Worm (Caenorhabditis elegans) whole organism, midembryonic: ENCODE results near the gene twk-16.

Experiments
- T22C8.4 ChIP-seq: fragments of 200-800 bp; sonication (Bioruptor generic); IDR thresholded peaks from 2 replicates; pipeline ENCODE4 v1.3.6; 2022; ENCODE audit warnings: missing genetic modification characterization, missing compliant biosample characterization
- cog-1 ChIP-seq: sonication (generic microtip); optimal IDR thresholded peaks from 2 replicates; lab custom pipeline; 2016; ENCODE audit warnings: missing genetic modification characterization, missing compliant biosample characterization
- flt-1 ChIP-seq: fragments of 200-800 bp; sonication (Bioruptor generic); IDR thresholded peaks from 2 replicates; pipeline ENCODE4 v1.3.6; 2022; ENCODE audit warnings: missing genetic modification characterization, missing compliant biosample characterization
- klf-2 ChIP-seq: fragments of 200-800 bp; sonication (Bioruptor generic); conservative IDR thresholded peaks from 2 replicates; pipeline ENCODE4 v1.3.6; 2022; ENCODE audit warnings: missing genetic modification reagents, missing genetic modification characterization, missing compliant biosample characterization
- med-1 ChIP-seq: sonication (generic microtip); optimal IDR thresholded peaks from 2 replicates; lab custom pipeline; 2017; ENCODE audit warnings: missing genetic modification characterization, mild to moderate bottlenecking, missing compliant biosample characterization, antibody characterized with exemption, missing genetic modification reagents; ENCODE audit not compliant: insufficient read depth
- ref-1 ChIP-seq: fragments of 200-800 bp; sonication (Bioruptor generic); conservative IDR thresholded peaks from 2 replicates; pipeline ENCODE4 v1.3.6; 2022; ENCODE audit warnings: missing genetic modification reagents, missing genetic modification characterization, missing compliant biosample characterization
- tab-1 ChIP-seq: fragments of 200-800 bp; sonication (Bioruptor generic); IDR thresholded peaks from 2 replicates; pipeline ENCODE4 v1.3.6; 2022; ENCODE audit warnings: missing genetic modification characterization, missing compliant biosample characterization
- ztf-23 ChIP-seq: fragments of 200-800 bp; sonication (Bioruptor generic); IDR thresholded peaks from 2 replicates; pipeline ENCODE4 v1.3.6; 2022; ENCODE audit warnings: missing genetic modification reagents, missing genetic modification characterization, missing compliant biosample characterization
- ztf-29 ChIP-seq: fragments of 200-800 bp; sonication (Bioruptor generic); IDR thresholded peaks from 2 replicates; pipeline ENCODE4 v1.3.6; 2022; ENCODE audit warnings: missing genetic modification reagents, missing genetic modification characterization, missing compliant biosample characterization

twk-16 gene

DNA sequence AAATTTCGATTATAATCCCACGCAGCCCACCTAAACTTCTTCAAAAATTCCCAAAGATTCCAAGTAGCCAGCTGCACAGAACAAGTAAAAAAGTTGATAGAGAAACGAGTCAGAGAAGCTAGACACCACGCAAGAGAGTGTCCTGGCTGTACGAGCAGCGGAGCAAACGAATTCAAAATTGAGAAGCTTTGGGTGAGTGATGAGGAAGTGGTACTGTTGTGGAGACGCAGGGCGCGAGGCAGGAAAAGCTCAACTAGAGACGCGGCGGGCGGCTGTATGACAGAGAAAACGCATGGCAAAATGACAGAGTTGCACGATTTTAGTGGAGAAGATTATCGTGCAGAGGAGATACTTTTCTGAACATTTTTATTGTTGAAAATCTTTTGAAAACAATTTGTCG is 31.7 kb upstream of the twk-16 start:
- TF ChIP-seq ref-1 (GFP tag; lab: Robert Waterston, UW), result no peak
- TF ChIP-seq ztf-23 (GFP tag; lab: Robert Waterston, UW), result no peak
- TF ChIP-seq med-1 (GFP tag; lab: Kevin White, UChicago), result no peak
- TF ChIP-seq T22C8.4, result no peak
- no peak for TF ChIP-seq flt-1 (GFP tag; lab: Robert Waterston, UW)
- TF ChIP-seq ztf-29 (GFP tag; lab: Robert Waterston, UW), result no peak
- no peak for TF ChIP-seq tab-1 (GFP tag; lab: Robert Waterston, UW)
- no peak for TF ChIP-seq klf-2 (GFP tag; lab: Robert Waterston, UW)

DNA sequence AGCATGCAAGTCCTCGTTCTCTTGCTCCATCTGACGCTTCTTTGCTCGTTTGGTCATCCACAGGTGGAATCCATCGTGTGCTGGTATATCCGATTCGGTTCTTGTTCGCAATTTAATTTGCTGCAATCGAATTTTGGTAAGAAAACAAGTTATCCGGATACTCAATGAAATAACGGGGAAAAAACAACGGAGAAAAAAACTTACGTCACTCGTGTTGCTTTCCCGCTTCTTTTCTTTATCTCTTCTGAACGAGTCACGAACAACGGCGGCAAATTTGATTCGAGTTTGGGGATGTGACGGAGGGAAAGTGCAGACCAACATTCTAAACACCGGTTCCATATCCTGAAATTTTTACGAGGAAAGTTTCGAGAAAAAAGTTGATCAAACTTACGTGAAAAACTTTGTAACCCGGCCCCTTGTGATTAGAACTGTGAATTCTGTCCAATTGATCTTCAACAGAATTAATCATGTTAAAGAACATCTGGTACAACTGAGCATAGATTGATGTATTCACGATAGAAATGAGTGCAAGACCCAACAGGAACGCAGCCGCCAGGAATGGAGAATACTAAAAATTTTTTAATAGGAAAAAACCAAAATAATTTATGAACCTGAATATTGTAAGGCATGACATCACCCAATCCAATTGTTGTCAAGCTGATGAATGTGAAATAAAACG is 29.5 kb upstream of the twk-16 start:
- TF ChIP-seq tab-1 (GFP tag; lab: Robert Waterston, UW) (no peak), med-1 (GFP tag; lab: Kevin White, UChicago) (no peak), cog-1 (tag; lab: Kevin White, UChicago) (no peak), flt-1 (GFP tag; lab: Robert Waterston, UW) (no peak), T22C8.4 (no peak), ref-1 (GFP tag; lab: Robert Waterston, UW) (no peak), klf-2 (GFP tag; lab: Robert Waterston, UW) (no peak), ztf-29 (GFP tag; lab: Robert Waterston, UW) (no peak), ztf-23 (GFP tag; lab: Robert Waterston, UW) (no peak)

DNA sequence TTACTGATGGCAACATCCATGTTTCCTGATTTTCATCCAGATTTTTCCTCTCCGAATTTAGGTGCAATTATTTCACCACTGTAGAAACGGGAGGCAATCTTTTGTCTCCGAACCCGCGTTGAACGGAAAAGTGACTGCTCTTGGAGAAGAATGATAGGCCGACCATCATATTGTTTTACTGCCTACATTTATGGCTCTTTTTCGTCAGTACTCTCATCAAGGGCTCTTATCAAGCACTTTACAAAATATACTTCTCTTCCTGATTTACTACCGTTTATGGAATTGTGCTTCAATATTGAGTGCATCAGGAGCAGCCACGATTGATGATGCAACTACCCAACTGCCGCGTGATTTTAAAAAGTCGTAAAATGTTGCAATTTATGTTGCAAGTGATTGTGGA is 26.5 kb upstream of the twk-16 start:
- TF ChIP-seq tab-1 (GFP tag; lab: Robert Waterston, UW) (no peak), ztf-23 (GFP tag; lab: Robert Waterston, UW) (no peak), klf-2 (GFP tag; lab: Robert Waterston, UW) (no peak), cog-1 (tag; lab: Kevin White, UChicago) (no peak), med-1 (GFP tag; lab: Kevin White, UChicago) (no peak), flt-1 (GFP tag; lab: Robert Waterston, UW) (no peak), ref-1 (GFP tag; lab: Robert Waterston, UW) (no peak), ztf-29 (GFP tag; lab: Robert Waterston, UW) (no peak), T22C8.4 (no peak)

DNA sequence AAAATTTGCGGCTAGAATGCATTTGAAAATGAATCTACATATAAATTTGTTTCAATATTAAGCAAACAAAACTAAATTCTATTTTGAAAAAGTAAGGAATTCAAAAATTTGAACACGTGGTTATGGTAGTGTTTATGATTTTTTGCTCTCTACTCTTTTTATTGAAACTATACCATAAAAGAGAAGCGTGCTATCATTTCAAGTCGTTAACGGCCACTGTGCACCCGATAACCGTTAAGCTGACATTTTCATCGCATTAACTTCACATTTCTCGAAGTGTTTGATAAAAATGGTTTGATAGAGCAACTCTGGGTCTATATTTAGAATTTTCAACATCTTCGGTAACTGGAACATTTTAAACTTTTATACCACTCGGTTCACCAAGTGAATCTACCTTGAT is 26.1 kb upstream of the twk-16 start, which contains the start of gene twk-26:
Gene twk-26 (minus strand): TSS at position 23 of the 400 bp plus-strand sequence.
- no peak for TF ChIP-seq cog-1 (tag; lab: Kevin White, UChicago)

DNA sequence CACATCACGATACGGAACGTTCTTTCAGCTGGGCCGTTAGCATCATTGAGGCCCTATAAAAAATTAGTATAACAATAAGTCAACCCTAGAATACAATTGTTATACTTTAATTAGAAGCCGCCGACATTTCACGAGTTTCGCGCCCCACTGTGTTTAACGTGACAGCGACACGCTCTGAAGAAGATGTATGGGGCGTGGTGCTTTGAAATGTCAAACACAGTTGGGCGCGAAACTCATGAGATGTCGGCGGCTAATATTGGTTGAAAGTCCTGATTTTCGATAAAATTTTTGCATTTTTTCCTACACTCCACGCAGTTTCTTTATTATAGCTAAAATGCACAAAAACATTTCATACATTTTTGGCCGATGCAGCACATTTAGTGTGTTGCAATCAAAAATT is 24.8 kb upstream of the twk-16 start:
- TF ChIP-seq ref-1 (GFP tag; lab: Robert Waterston, UW), result no peak
- TF ChIP-seq T22C8.4, result no peak
- TF ChIP-seq med-1 (GFP tag; lab: Kevin White, UChicago), result no peak
- TF ChIP-seq ztf-29 (GFP tag; lab: Robert Waterston, UW), result no peak
- no peak for TF ChIP-seq klf-2 (GFP tag; lab: Robert Waterston, UW)

- TF ChIP-seq flt-1 (GFP tag; lab: Robert Waterston, UW) (no peak), T22C8.4 (no peak), med-1 (GFP tag; lab: Kevin White, UChicago) (no peak), ref-1 (GFP tag; lab: Robert Waterston, UW) (no peak), ztf-29 (GFP tag; lab: Robert Waterston, UW) (no peak), klf-2 (GFP tag; lab: Robert Waterston, UW) (no peak), tab-1 (GFP tag; lab: Robert Waterston, UW) (no peak), cog-1 (tag; lab: Kevin White, UChicago) (no peak), ztf-23 (GFP tag; lab: Robert Waterston, UW) (no peak)
Observed at ce11 chrX:3057656-3058055, 23.3 kb upstream of the twk-16 start.

ce11 chrX:3059299-3059698 is 21.6 kb upstream of the twk-16 start, which contains the start of gene rsef-1:
rsef-1 (minus strand) TSS chrX:3059399.
- no peak for TF ChIP-seq cog-1 (tag; lab: Kevin White, UChicago)
- no peak for TF ChIP-seq ref-1 (GFP tag; lab: Robert Waterston, UW)
- TF ChIP-seq T22C8.4, result no peak
- TF ChIP-seq flt-1 (GFP tag; lab: Robert Waterston, UW), result no peak
- TF ChIP-seq klf-2 (GFP tag; lab: Robert Waterston, UW), result no peak
- TF ChIP-seq ztf-23 (GFP tag; lab: Robert Waterston, UW), result no peak
- no peak for TF ChIP-seq ztf-29 (GFP tag; lab: Robert Waterston, UW)
- no peak for TF ChIP-seq med-1 (GFP tag; lab: Kevin White, UChicago)
- no peak for TF ChIP-seq tab-1 (GFP tag; lab: Robert Waterston, UW)

ce11 chrX:3061698-3062097 is 19.2 kb upstream of the twk-16 start:
- TF ChIP-seq cog-1 (tag; lab: Kevin White, UChicago), result no peak
- no peak for TF ChIP-seq flt-1 (GFP tag; lab: Robert Waterston, UW)
- no peak for TF ChIP-seq ztf-23 (GFP tag; lab: Robert Waterston, UW)
- TF ChIP-seq ref-1 (GFP tag; lab: Robert Waterston, UW), result no peak
- no peak for TF ChIP-seq klf-2 (GFP tag; lab: Robert Waterston, UW)
- no peak for TF ChIP-seq tab-1 (GFP tag; lab: Robert Waterston, UW)
- TF ChIP-seq ztf-29 (GFP tag; lab: Robert Waterston, UW), result no peak
- TF ChIP-seq med-1 (GFP tag; lab: Kevin White, UChicago), result no peak
- TF ChIP-seq T22C8.4, result no peak

- TF ChIP-seq med-1 (GFP tag; lab: Kevin White, UChicago) (no peak), ref-1 (GFP tag; lab: Robert Waterston, UW) (no peak), flt-1 (GFP tag; lab: Robert Waterston, UW) (no peak), cog-1 (tag; lab: Kevin White, UChicago) (no peak), T22C8.4 (no peak), tab-1 (GFP tag; lab: Robert Waterston, UW) (no peak), ztf-29 (GFP tag; lab: Robert Waterston, UW) (no peak)
Observed at ce11 chrX:3063274-3063673, 17.7 kb upstream of the twk-16 start, which contains the start of gene ceh-30. ceh-30 (plus strand) TSS chrX:3063574.
